Worm (Caenorhabditis elegans): ENCODE measurements around the gene F21C10.10.

The F21C10.10 gene

DNA sequence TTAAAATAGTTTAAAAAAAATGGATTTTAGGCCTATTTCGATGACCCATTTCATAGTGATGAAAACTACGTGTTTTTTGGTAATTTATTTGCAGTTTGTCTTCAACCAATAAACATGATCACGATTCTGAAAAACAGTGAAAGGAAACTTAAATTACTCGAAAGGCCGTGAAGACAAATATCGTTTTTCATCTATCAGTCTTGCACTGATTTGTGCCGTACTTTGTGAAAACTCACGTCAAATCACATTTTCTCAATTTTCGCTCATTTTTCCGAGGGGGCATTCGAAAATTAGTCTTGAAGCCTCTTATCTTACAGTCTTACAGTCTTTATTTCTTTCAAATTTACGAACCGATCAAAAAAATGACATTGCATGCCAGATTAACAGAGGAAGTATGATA lies 37.4 kb upstream of the F21C10.10 start, which contains the start of gene C25E10.11:
C25E10.11 (minus strand) TSS at position 101 of the 400 bp plus-strand sequence.
- no peak for TF ChIP-seq gmeb-2 (tag; optimal IDR thresholded peaks at IDR 0.05)
- TF ChIP-seq pha-4 (tag; optimal IDR thresholded peaks at IDR 0.05), result no peak

DNA sequence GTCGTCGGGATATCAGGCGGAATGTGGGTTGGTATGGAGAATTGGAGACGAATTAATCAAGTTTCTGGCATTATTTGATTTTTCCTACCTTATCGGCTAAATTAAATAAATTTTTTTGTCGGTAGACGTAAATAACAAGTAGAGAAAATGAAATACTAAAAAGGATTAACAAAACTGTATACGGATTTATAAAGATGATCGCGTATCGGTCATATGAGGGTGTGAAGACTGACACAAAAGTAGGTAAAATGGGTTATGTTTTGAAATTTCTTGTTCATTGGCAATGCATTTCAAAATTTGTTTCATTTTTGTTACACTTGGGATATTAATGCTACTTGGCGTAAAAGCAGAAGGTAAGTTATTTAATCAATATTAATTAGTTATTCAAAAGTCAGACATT lies 36.6 kb upstream of the F21C10.10 start, which contains the start of the genes C25E10.16 and C25E10.13:
C25E10.16 (minus strand) TSS at position 101 of the 400 bp plus-strand sequence.
C25E10.13 (plus strand) TSS at position 256 of the 400 bp plus-strand sequence.
- TF ChIP-seq mec-3 (tag; optimal IDR thresholded peaks at IDR 0.05; ENCODE audit: borderline replicate concordance) (no peak), pha-2 (tag; optimal IDR thresholded peaks at IDR 0.05) (no peak), sox-2 (GFP tag; IDR thresholded peaks at IDR 0.05) (no peak), K09A11.1 (tag; optimal IDR thresholded peaks at IDR 0.05; ENCODE audit: insufficient read depth) (no peak), ttx-3 (tag; optimal IDR thresholded peaks at IDR 0.05) (no peak), hlh-6 (tag; optimal IDR thresholded peaks at IDR 0.05) (no peak), pqm-1 (tag; optimal IDR thresholded peaks at IDR 0.05) (no peak), pax-1 (tag; optimal IDR thresholded peaks at IDR 0.05) (no peak), dve-1 (tag; optimal IDR thresholded peaks at IDR 0.05) (no peak), fkh-6 (tag; optimal IDR thresholded peaks at IDR 0.05) (no peak), T23F11.4 (GFP tag; optimal IDR thresholded peaks at IDR 0.05) (no peak), unc-42 (tag; optimal IDR thresholded peaks at IDR 0.05) (no peak), sox-4 (tag; optimal IDR thresholded peaks at IDR 0.05) (no peak), unc-3 (GFP tag; conservative IDR thresholded peaks at IDR 0.05) (no peak), unc-3 (tag; optimal IDR thresholded peaks at IDR 0.05) (no peak), ceh-14 (tag; optimal IDR thresholded peaks at IDR 0.05) (no peak), pros-1 (tag; optimal IDR thresholded peaks at IDR 0.05) (no peak), odd-2 (tag; optimal IDR thresholded peaks at IDR 0.05) (no peak)

DNA sequence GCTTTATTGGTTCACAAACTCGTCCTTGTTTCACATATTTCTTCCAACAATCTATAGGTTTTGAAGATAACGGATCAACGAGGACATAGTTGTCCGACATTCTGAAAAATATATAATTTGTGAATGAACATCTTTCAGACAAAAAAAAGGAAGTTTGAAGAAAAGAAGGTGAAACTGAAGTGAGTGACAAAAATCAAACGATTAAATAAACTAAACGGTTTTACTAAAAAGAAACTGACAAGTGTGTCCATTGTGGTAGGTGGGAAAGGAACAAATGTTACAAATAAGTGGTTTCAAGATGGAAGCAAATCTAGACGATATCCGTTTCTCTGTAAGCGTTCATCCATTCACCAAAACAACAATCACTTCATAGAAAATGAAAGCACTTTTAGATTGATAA lies 33.7 kb upstream of the F21C10.10 start, which contains the start of gene C25E10.12:
C25E10.12 (minus strand) TSS at position 101 of the 400 bp plus-strand sequence.
- TF ChIP-seq unc-86 (tag; optimal IDR thresholded peaks at IDR 0.05), result no peak
- no peak for TF ChIP-seq gmeb-2 (tag; optimal IDR thresholded peaks at IDR 0.05)
- TF ChIP-seq ceh-24 (tag; optimal IDR thresholded peaks at IDR 0.05), result no peak
- TF ChIP-seq tbx-2 (tag; optimal IDR thresholded peaks at IDR 0.05), result no peak
- TF ChIP-seq K02D7.2 (tag; optimal IDR thresholded peaks at IDR 0.05), result no peak
- TF ChIP-seq F13H6.1 (tag; optimal IDR thresholded peaks at IDR 0.05), result no peak
- no peak for TF ChIP-seq pha-4 (tag; optimal IDR thresholded peaks at IDR 0.05)
- no peak for TF ChIP-seq sox-2 (GFP tag; IDR thresholded peaks at IDR 0.05)

DNA sequence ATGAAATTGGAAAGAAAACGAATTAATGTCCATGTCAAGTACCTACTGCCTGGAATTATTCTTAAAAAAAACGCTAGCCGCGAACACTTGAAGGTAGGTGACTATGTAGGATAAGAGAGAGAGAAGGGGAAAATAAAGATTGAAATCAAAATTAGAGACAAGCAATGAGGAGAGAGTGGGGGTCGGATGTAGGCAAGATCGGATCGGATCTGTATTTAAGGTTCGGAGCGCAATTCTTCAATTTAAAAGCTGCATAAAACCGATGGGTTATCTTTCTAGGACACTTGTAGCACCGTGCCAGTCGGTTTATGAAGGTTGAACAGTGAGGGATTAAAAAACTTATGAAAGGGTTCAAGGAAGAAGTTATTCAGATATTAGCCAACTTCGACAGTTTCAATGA lies 32.9 kb upstream of the F21C10.10 start:
- TF ChIP-seq lin-11 (tag; optimal IDR thresholded peaks at IDR 0.05) (no peak), ceh-31 (tag; optimal IDR thresholded peaks at IDR 0.05) (no peak), ama-1 (optimal IDR thresholded peaks at IDR 0.05) (no peak), mec-3 (tag; optimal IDR thresholded peaks at IDR 0.05; ENCODE audit: borderline replicate concordance) (no peak), ceh-34 (tag; optimal IDR thresholded peaks at IDR 0.05) (no peak), ceh-6 (GFP tag; optimal IDR thresholded peaks at IDR 0.05) (no peak), syd-9 (tag; optimal IDR thresholded peaks at IDR 0.05) (no peak), tbx-2 (tag; optimal IDR thresholded peaks at IDR 0.05) (no peak), sdc-2 (tag; optimal IDR thresholded peaks at IDR 0.05) (no peak), nfya-1 (tag; optimal IDR thresholded peaks at IDR 0.05) (no peak), unc-3 (GFP tag; conservative IDR thresholded peaks at IDR 0.05) (no peak), unc-3 (tag; optimal IDR thresholded peaks at IDR 0.05) (no peak), ceh-14 (tag; optimal IDR thresholded peaks at IDR 0.05) (no peak), pag-3 (tag; optimal IDR thresholded peaks at IDR 0.05; ENCODE audit: borderline replicate concordance) (no peak), Y22D7AL.16 (tag; optimal IDR thresholded peaks at IDR 0.05) (no peak), gmeb-2 (tag; optimal IDR thresholded peaks at IDR 0.05) (no peak), eyg-1 (tag; optimal IDR thresholded peaks at IDR 0.05) (no peak), ceh-2 (tag; optimal IDR thresholded peaks at IDR 0.05) (no peak), nhr-232 (tag; optimal IDR thresholded peaks at IDR 0.05) (no peak)
